Worm (Caenorhabditis elegans): ENCODE measurements around the gene irld-62.

Gene irld-62

ce11 chrV:15341404-15341803 is 30.5 kb downstream of the irld-62 start, which contains the start of gene clec-229:
clec-229 (minus strand) TSS chrV:15341504.
- TF ChIP-seq nhr-23 (tag; optimal IDR thresholded peaks at IDR 0.05) (no peak), lin-15B (tag; optimal IDR thresholded peaks at IDR 0.05) (no peak), ceh-82 (tag; optimal IDR thresholded peaks at IDR 0.05) (no peak), egl-5 (tag; optimal IDR thresholded peaks at IDR 0.05) (no peak), ama-1 (optimal IDR thresholded peaks at IDR 0.05) (no peak), egl-27 (tag; optimal IDR thresholded peaks at IDR 0.05) (no peak), zag-1 (tag; optimal IDR thresholded peaks at IDR 0.05) (no peak), jun-1 (tag; optimal IDR thresholded peaks at IDR 0.05) (no peak), ceh-9 (tag; optimal IDR thresholded peaks at IDR 0.05) (no peak), nhr-76 (tag; optimal IDR thresholded peaks at IDR 0.05) (no peak), fkh-10 (GFP tag; optimal IDR thresholded peaks at IDR 0.05) (no peak), ceh-28 (tag; optimal IDR thresholded peaks at IDR 0.05) (no peak), daf-12 (tag; optimal IDR thresholded peaks at IDR 0.05) (no peak), ztf-11 (tag; optimal IDR thresholded peaks at IDR 0.05) (no peak), tbx-2 (tag; optimal IDR thresholded peaks at IDR 0.05) (no peak), elt-1 (tag; optimal IDR thresholded peaks at IDR 0.05) (no peak), eor-1 (tag; optimal IDR thresholded peaks at IDR 0.05) (no peak), R02D3.7 (tag; optimal IDR thresholded peaks at IDR 0.05) (no peak), ztf-4 (tag; optimal IDR thresholded peaks at IDR 0.05) (no peak)

- TF ChIP-seq ztf-11 (tag; optimal IDR thresholded peaks at IDR 0.05) (no peak), R02D3.7 (tag; optimal IDR thresholded peaks at IDR 0.05) (no peak)
Observed at ce11 chrV:15344481-15344880, 33.6 kb downstream of the irld-62 start, which contains the start of gene wrt-8. wrt-8 (minus strand) TSS chrV:15344581.

DNA sequence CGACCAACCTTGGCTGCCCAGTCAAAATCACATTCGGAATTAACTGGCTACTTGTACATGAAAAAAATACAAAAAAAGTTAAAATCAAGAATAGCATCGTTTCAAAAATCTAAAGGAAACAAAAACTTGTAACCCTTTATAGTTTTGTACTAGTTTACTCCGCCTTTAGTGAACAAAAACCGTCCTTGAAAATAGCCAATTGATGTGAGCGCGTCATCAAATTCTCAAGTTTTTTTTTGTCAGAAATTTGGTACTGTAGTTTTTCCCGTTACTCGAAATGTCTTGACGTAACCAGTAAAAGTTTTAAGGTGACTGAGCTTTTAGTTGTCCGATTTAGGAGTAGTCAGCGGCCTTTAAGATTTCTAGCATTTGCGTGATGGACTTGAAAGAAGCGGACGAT is 36.4 kb downstream of the irld-62 start, which contains the start of gene C29F3.3:
TSS of gene C29F3.3 (minus strand) at position 101 of the 400 bp plus-strand sequence.
- no peak for TF ChIP-seq nhr-12 (tag; optimal IDR thresholded peaks at IDR 0.05)
- TF ChIP-seq ama-1 (optimal IDR thresholded peaks at IDR 0.05) = no peak
- TF ChIP-seq ceh-9 (tag; optimal IDR thresholded peaks at IDR 0.05) = no peak
- TF ChIP-seq nhr-67 (tag; optimal IDR thresholded peaks at IDR 0.05) = no peak
- TF ChIP-seq nhr-76 (tag; optimal IDR thresholded peaks at IDR 0.05) = no peak
- TF ChIP-seq elt-2 (tag; optimal IDR thresholded peaks at IDR 0.05) = no peak

ce11 chrV:15349044-15349443 is 38.2 kb downstream of the irld-62 start, which contains the start of gene clec-230:
clec-230 (minus strand) TSS chrV:15349144.
- TF ChIP-seq elt-1 (tag; optimal IDR thresholded peaks at IDR 0.05) = no peak
- TF ChIP-seq aly-2 (tag; optimal IDR thresholded peaks at IDR 0.05) = no peak
- TF ChIP-seq pha-4 (tag; optimal IDR thresholded peaks at IDR 0.05) = no peak
- TF ChIP-seq elt-3 (tag; optimal IDR thresholded peaks at IDR 0.05) = no peak
- no peak for TF ChIP-seq unc-39 (tag; optimal IDR thresholded peaks at IDR 0.05)
- no peak for TF ChIP-seq pqm-1 (tag; optimal IDR thresholded peaks at IDR 0.05)

DNA sequence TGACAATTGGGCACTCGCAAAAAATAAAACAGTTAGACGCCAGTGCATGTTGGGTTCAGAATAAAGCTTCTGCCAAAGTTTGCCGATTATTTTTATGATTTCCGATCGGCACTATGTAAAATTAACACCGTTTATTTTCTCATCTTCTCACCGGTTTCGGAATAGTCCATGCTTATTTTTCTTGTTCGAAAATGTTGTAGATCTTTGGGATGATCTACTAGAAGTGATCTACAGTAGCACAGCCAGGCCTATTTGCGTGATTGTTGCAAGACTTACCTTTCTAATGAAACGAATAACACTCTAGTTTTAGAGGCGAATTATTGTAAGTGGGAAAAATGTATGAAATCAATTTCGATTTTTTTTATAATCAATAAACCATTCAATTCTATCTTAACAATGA is 39.7 kb downstream of the irld-62 start, which contains the start of gene clec-231:
TSS of gene clec-231 (minus strand) at position 101 of the 400 bp plus-strand sequence.
- TF ChIP-seq nhr-28 (tag; optimal IDR thresholded peaks at IDR 0.05) (no peak), ceh-28 (tag; optimal IDR thresholded peaks at IDR 0.05) (no peak), unc-62 (GFP tag; optimal IDR thresholded peaks at IDR 0.05) (no peak), lin-39 (tag; optimal IDR thresholded peaks at IDR 0.05) (no peak), lsy-12 (tag; optimal IDR thresholded peaks at IDR 0.05) (no peak), egl-5 (tag; optimal IDR thresholded peaks at IDR 0.05) (no peak), ZK546.5 (tag; optimal IDR thresholded peaks at IDR 0.05) (no peak), zag-1 (tag; optimal IDR thresholded peaks at IDR 0.05) (no peak), nhr-23 (tag; optimal IDR thresholded peaks at IDR 0.05) (no peak), nfya-1 (tag; optimal IDR thresholded peaks at IDR 0.05; ENCODE audit: insufficient read depth) (no peak), jun-1 (tag; optimal IDR thresholded peaks at IDR 0.05) (no peak), unc-39 (tag; optimal IDR thresholded peaks at IDR 0.05) (no peak), elt-2 (tag; optimal IDR thresholded peaks at IDR 0.05) (no peak), tbx-2 (tag; optimal IDR thresholded peaks at IDR 0.05) (no peak), lin-15B (tag; optimal IDR thresholded peaks at IDR 0.05) (no peak), nhr-11 (tag; optimal IDR thresholded peaks at IDR 0.05) (no peak), skn-1 (tag; optimal IDR thresholded peaks at IDR 0.05) (no peak), fos-1 (tag; optimal IDR thresholded peaks at IDR 0.05) (no peak)
